ENCODE assay signal across 3 fruit fly cellular contexts in genomic region chr3R:9910866-9911265, dm6.
TF ChIP-seq lines count a peak whose summit lies in the region.

No protein-coding gene starts in this region.

- TF ChIP-seq CTCF in whole organism, embryonic (GFP tag; optimal IDR thresholded peaks at IDR 0.05; lab: Kevin White, UChicago): no peak

TF ChIP-seq in whole organism, embryonic, 481 proteins besides CTCF, POLR2A, EP300 and RAD21:
- TF ChIP-seq lov (optimal IDR thresholded peaks at IDR 0.05; lab: Kevin White, UChicago): no peak
- 0 out of 3 replicates have a peak, but pooled peaks have one; percentile 17 for TF ChIP-seq lov (GFP tag; IDR thresholded peaks at IDR 0.05; lab: Robert Waterston, UW)
- no peak for TF ChIP-seq CG17359 (tag; optimal IDR thresholded peaks at IDR 0.05; lab: Kevin White, UChicago)

TF ChIP-seq in whole organism, prepupa, 60 proteins besides CTCF, POLR2A, EP300 and RAD21:
- TF ChIP-seq CG16779 (tag; optimal IDR thresholded peaks at IDR 0.05; lab: Kevin White, UChicago) (no peak), fkh (GFP tag; optimal IDR thresholded peaks at IDR 0.05; lab: Kevin White, UChicago) (no peak), topi (GFP tag; optimal IDR thresholded peaks at IDR 0.05; lab: Kevin White, UChicago) (no peak), CG10669 (GFP tag; optimal IDR thresholded peaks at IDR 0.05; lab: Kevin White, UChicago) (no peak), CG6163 (GFP tag; IDR thresholded peaks at IDR 0.05; lab: Robert Waterston, UW) (no peak), CG10631 (GFP tag; optimal IDR thresholded peaks at IDR 0.05; lab: Kevin White, UChicago) (peak; percentile 1), Smox (GFP tag; optimal IDR thresholded peaks at IDR 0.05; lab: Kevin White, UChicago) (no peak), ss (GFP tag; optimal IDR thresholded peaks at IDR 0.05; lab: Kevin White, UChicago) (no peak), CG6808 (GFP tag; optimal IDR thresholded peaks at IDR 0.05; lab: Kevin White, UChicago) (no peak), CG6792 (GFP tag; optimal IDR thresholded peaks at IDR 0.05; lab: Kevin White, UChicago) (peak; percentile 27), esn (GFP tag; optimal IDR thresholded peaks at IDR 0.05; lab: Kevin White, UChicago) (peak; percentile 26), net (GFP tag; optimal IDR thresholded peaks at IDR 0.05; lab: Kevin White, UChicago) (peak; percentile 35), CG8319 (GFP tag; optimal IDR thresholded peaks at IDR 0.05; lab: Kevin White, UChicago) (no peak), Sox102F (GFP tag; optimal IDR thresholded peaks at IDR 0.05; lab: Kevin White, UChicago) (peak; percentile 26), Hr38 (GFP tag; optimal IDR thresholded peaks at IDR 0.05; lab: Kevin White, UChicago) (no peak), fd59A (GFP tag; optimal IDR thresholded peaks at IDR 0.05; lab: Kevin White, UChicago) (no peak), CG3919 (GFP tag; optimal IDR thresholded peaks at IDR 0.05; lab: Kevin White, UChicago) (peak; percentile 34), CG31627 (GFP tag; optimal IDR thresholded peaks at IDR 0.05; lab: Kevin White, UChicago) (peak; percentile 12), CG11294 (GFP tag; IDR thresholded peaks at IDR 0.05; lab: Robert Waterston, UW) (0 out of 2 replicates have a peak, but pooled peaks have one; percentile 23), Hr4 (GFP tag; optimal IDR thresholded peaks at IDR 0.05; lab: Kevin White, UChicago) (peak; percentile 35), Gug (GFP tag; IDR thresholded peaks at IDR 0.05; lab: Robert Waterston, UW) (no peak), eg (GFP tag; IDR thresholded peaks at IDR 0.05; lab: Robert Waterston, UW) (peak; percentile 60; the same call in 1 of the 3 replicates), CG3032 (tag; optimal IDR thresholded peaks at IDR 0.05; lab: Kevin White, UChicago) (no peak), Eip93F (GFP tag; optimal IDR thresholded peaks at IDR 0.05; lab: Kevin White, UChicago) (no peak), Met (GFP tag; optimal IDR thresholded peaks at IDR 0.05; lab: Kevin White, UChicago) (peak; percentile 21), CG4318 (GFP tag; optimal IDR thresholded peaks at IDR 0.05; lab: Kevin White, UChicago) (no peak), spab (GFP tag; optimal IDR thresholded peaks at IDR 0.05; lab: Kevin White, UChicago) (no peak), salr (GFP tag; optimal IDR thresholded peaks at IDR 0.05; lab: Kevin White, UChicago) (no peak), CG34406 (GFP tag; optimal IDR thresholded peaks at IDR 0.05; lab: Kevin White, UChicago) (peak; percentile 11), OdsH (GFP tag; optimal IDR thresholded peaks at IDR 0.05; lab: Kevin White, UChicago) (peak; percentile 34), svp (GFP tag; lab: Kevin White, UChicago) (peak; percentile 58), achi (GFP tag; optimal IDR thresholded peaks at IDR 0.05; lab: Kevin White, UChicago) (no peak), pdm3 (GFP tag; optimal IDR thresholded peaks at IDR 0.05; lab: Kevin White, UChicago) (no peak), acj6 (GFP tag; optimal IDR thresholded peaks at IDR 0.05; lab: Kevin White, UChicago) (peak; percentile 22), lz (GFP tag; optimal IDR thresholded peaks at IDR 0.05; lab: Kevin White, UChicago) (no peak), CG8119 (GFP tag; IDR thresholded peaks at IDR 0.05; lab: Robert Waterston, UW) (no peak), Eip75B (GFP tag; optimal IDR thresholded peaks at IDR 0.05; lab: Kevin White, UChicago) (no peak), Blimp-1 (GFP tag; optimal IDR thresholded peaks at IDR 0.05; lab: Kevin White, UChicago) (no peak), Eip78C (GFP tag; lab: Kevin White, UChicago) (peak; percentile 56), CG6276 (GFP tag; optimal IDR thresholded peaks at IDR 0.05; lab: Kevin White, UChicago) (no peak), Sox14 (GFP tag; optimal IDR thresholded peaks at IDR 0.05; lab: Kevin White, UChicago) (no peak), CG1621 (tag; optimal IDR thresholded peaks at IDR 0.05; lab: Kevin White, UChicago) (no peak), Lpt (GFP tag; optimal IDR thresholded peaks at IDR 0.05; lab: Kevin White, UChicago) (no peak), CG32006 (GFP tag; optimal IDR thresholded peaks at IDR 0.05; lab: Kevin White, UChicago) (peak; percentile 46)
TF ChIP-seq in whole organism, prepupa: peak in this region for 17.

TF ChIP-seq in whole organism, pupa, 21 proteins besides CTCF, POLR2A, EP300 and RAD21:
- TF ChIP-seq CG8159 (tag; optimal IDR thresholded peaks at IDR 0.05; lab: Kevin White, UChicago): no peak
- TF ChIP-seq CG17806 (tag; optimal IDR thresholded peaks at IDR 0.05; lab: Kevin White, UChicago): no peak
- TF ChIP-seq Pif1B (GFP tag; optimal IDR thresholded peaks at IDR 0.05; lab: Kevin White, UChicago): peak; percentile 22
- TF ChIP-seq Snoo (tag; optimal IDR thresholded peaks at IDR 0.05; lab: Kevin White, UChicago): no peak
- TF ChIP-seq CG34367 (tag; optimal IDR thresholded peaks at IDR 0.05; lab: Kevin White, UChicago): no peak
- TF ChIP-seq EcR (GFP tag; optimal IDR thresholded peaks at IDR 0.05; lab: Kevin White, UChicago): no peak
- no peak for TF ChIP-seq CG15710 (tag; optimal IDR thresholded peaks at IDR 0.05; lab: Kevin White, UChicago)
- TF ChIP-seq CG4496 (GFP tag; IDR thresholded peaks at IDR 0.05; lab: Robert Waterston, UW): peak; percentile 51; the same call in 2 of the 3 replicates
- TF ChIP-seq gl (tag; optimal IDR thresholded peaks at IDR 0.05; lab: Kevin White, UChicago): no peak
- no peak for TF ChIP-seq CG12605 (GFP tag; IDR thresholded peaks at IDR 0.05; lab: Robert Waterston, UW)
- no peak for TF ChIP-seq CG32121 (GFP tag; IDR thresholded peaks at IDR 0.05; lab: Robert Waterston, UW)
- TF ChIP-seq fd96Ca (GFP tag; IDR thresholded peaks at IDR 0.05; lab: Robert Waterston, UW): no peak
- TF ChIP-seq D1 (tag; optimal IDR thresholded peaks at IDR 0.05; lab: Kevin White, UChicago): no peak
- no peak for TF ChIP-seq CG10348 (GFP tag; IDR thresholded peaks at IDR 0.05; lab: Robert Waterston, UW)
- peak; percentile 29 for TF ChIP-seq CG14655 (GFP tag; optimal IDR thresholded peaks at IDR 0.05; lab: Kevin White, UChicago)
- TF ChIP-seq CG9948 (tag; optimal IDR thresholded peaks at IDR 0.05; lab: Kevin White, UChicago): peak; percentile 4
- no peak for TF ChIP-seq rn (GFP tag; IDR thresholded peaks at IDR 0.05; lab: Robert Waterston, UW)
- no peak for TF ChIP-seq Ets98B (GFP tag; IDR thresholded peaks at IDR 0.05; lab: Robert Waterston, UW)
- no peak for TF ChIP-seq CG13204 (GFP tag; optimal IDR thresholded peaks at IDR 0.05; lab: Kevin White, UChicago)
- TF ChIP-seq CG8301 (tag; optimal IDR thresholded peaks at IDR 0.05; lab: Kevin White, UChicago): peak; percentile 13
- TF ChIP-seq Pif1A (GFP tag; optimal IDR thresholded peaks at IDR 0.05; lab: Kevin White, UChicago): no peak

Comparison
In these comparisons a context has a peak if more than half of its experiments do, and no peak if none do; other contexts are left out.
1. Of the 7 proteins assayed by ChIP-seq in both whole organism, embryonic and whole organism, prepupa: peak only in whole organism, embryonic: none; only in whole organism, prepupa: Sox102F; in both: none; in neither: 6.